Worm (Caenorhabditis elegans) whole organism, L4 larva: ENCODE results near the gene fbxl-5.

Source experiments
- lsy-2 ChIP-seq, 2 experiments: fragments of 150-350 bp in 1 of 2; sonication (generic microtip) in 1 of 2; optimal IDR thresholded peaks; 2 replicates each; lab custom pipeline; 2014 to 2017; ENCODE audit warnings: missing biosample characterization in 2 of 2, missing genetic modification characterization in 2 of 2
- nhr-10 ChIP-seq: fragments of 150-350 bp; optimal IDR thresholded peaks from 2 replicates; lab custom pipeline; 2014; ENCODE audit warnings: missing biosample characterization, missing genetic modification characterization

- TF ChIP-seq nhr-10 (no peak), lsy-2 (tag; optimal IDR thresholded peaks at IDR 0.05; lab: Kevin White, UChicago) (peak in 1 of 2 experiments; percentile 68)
Observed at ce11 chrV:7730488-7730887, 12.2 kb upstream of the fbxl-5 start.
